Worm (Caenorhabditis elegans) whole organism, L2 larva: ENCODE measurements around the gene Y111B2A.21.

ENCODE experiments used
- C34F6.9 ChIP-seq: fragments of 150-350 bp; optimal IDR thresholded peaks from 2 replicates; lab custom pipeline; 2014; ENCODE audit warnings: missing biosample characterization, missing genetic modification characterization
- F13H6.1 ChIP-seq: sonication (generic microtip); optimal IDR thresholded peaks from 2 replicates; lab custom pipeline; 2016; ENCODE audit warnings: missing genetic modification characterization, missing compliant biosample characterization
- R02D3.7 ChIP-seq: fragments of 150-350 bp; optimal IDR thresholded peaks from 2 replicates; lab custom pipeline; 2014; ENCODE audit warnings: missing biosample characterization, missing genetic modification characterization
- Y55F3AM.14 ChIP-seq: fragments of 200-800 bp; sonication (Bioruptor generic); optimal IDR thresholded peaks from 2 replicates; lab custom pipeline; 2018; ENCODE audit warnings: mild to moderate bottlenecking, missing genetic modification characterization, missing compliant biosample characterization
- aly-2 ChIP-seq: fragments of 150-350 bp; optimal IDR thresholded peaks from 2 replicates; lab custom pipeline; 2014; ENCODE audit warnings: missing biosample characterization, missing genetic modification characterization
- ama-1 ChIP-seq: fragments of 150-350 bp; optimal IDR thresholded peaks from 2 replicates; lab custom pipeline; 2018; ENCODE audit warnings: inconsistent platforms
- ceh-82 ChIP-seq: fragments of 150-350 bp; optimal IDR thresholded peaks from 2 replicates; lab custom pipeline; 2014; ENCODE audit warnings: missing biosample characterization, missing genetic modification characterization
- crh-2 ChIP-seq: sonication (generic microtip); optimal IDR thresholded peaks from 2 replicates; lab custom pipeline; 2017; ENCODE audit warnings: missing biosample characterization, missing genetic modification characterization
- dmd-4 ChIP-seq: sonication (generic microtip); optimal IDR thresholded peaks from 2 replicates; lab custom pipeline; 2017; ENCODE audit warnings: missing biosample characterization, missing genetic modification characterization
- egl-27 ChIP-seq: sonication (generic microtip); optimal IDR thresholded peaks from 3 replicates; lab custom pipeline; 2017; ENCODE audit warnings: missing biosample characterization, missing genetic modification reagents, missing genetic modification characterization
- elt-1 ChIP-seq: fragments of 150-350 bp; optimal IDR thresholded peaks from 2 replicates; lab custom pipeline; 2014; ENCODE audit warnings: missing biosample characterization, missing genetic modification characterization
- elt-3 ChIP-seq: sonication (generic microtip); optimal IDR thresholded peaks from 2 replicates; lab custom pipeline; 2017; ENCODE audit warnings: missing biosample characterization, missing genetic modification characterization
- fos-1 ChIP-seq: fragments of 150-350 bp; optimal IDR thresholded peaks from 2 replicates; lab custom pipeline; 2014; ENCODE audit warnings: missing biosample characterization, missing genetic modification characterization
- gmeb-1 ChIP-seq: fragments of 150-350 bp; optimal IDR thresholded peaks from 2 replicates; lab custom pipeline; 2014; ENCODE audit warnings: missing biosample characterization, missing genetic modification characterization
- lin-11 ChIP-seq: fragments of 150-350 bp; sonication (generic microtip); optimal IDR thresholded peaks from 2 replicates; lab custom pipeline; 2014; ENCODE audit warnings: missing biosample characterization, missing genetic modification characterization, inconsistent platforms, mixed read lengths
- lin-13 ChIP-seq: fragments of 150-350 bp; optimal IDR thresholded peaks from 2 replicates; lab custom pipeline; 2014; ENCODE audit warnings: missing biosample characterization, missing genetic modification reagents, missing genetic modification characterization
- lin-39 ChIP-seq: fragments of 150-350 bp; optimal IDR thresholded peaks from 2 replicates; lab custom pipeline; 2014; ENCODE audit warnings: missing biosample characterization, missing genetic modification reagents, missing genetic modification characterization
- lsy-2 ChIP-seq, 2 experiments: fragments of 150-350 bp in 1 of 2; sonication (generic microtip) in 1 of 2; optimal IDR thresholded peaks; 2 replicates each; lab custom pipeline; 2014 to 2017; ENCODE audit warnings: missing biosample characterization in 2 of 2, missing genetic modification characterization in 2 of 2
- mab-5 ChIP-seq: fragments of 150-350 bp; optimal IDR thresholded peaks from 2 replicates; lab custom pipeline; 2014; ENCODE audit warnings: missing biosample characterization, missing genetic modification characterization
- mbf-1 ChIP-seq: sonication (generic microtip); optimal IDR thresholded peaks from 2 replicates; lab custom pipeline; 2017; ENCODE audit warnings: missing biosample characterization, missing genetic modification characterization
- mdl-1 ChIP-seq, 2 experiments: fragments of 150-350 bp in 1 of 2; sonication (generic microtip) in 1 of 2; optimal IDR thresholded peaks; 2 replicates each; lab custom pipeline; 2017; ENCODE audit warnings: missing biosample characterization in 2 of 2, missing genetic modification characterization in 2 of 2
- nhr-10 ChIP-seq: sonication (generic microtip); optimal IDR thresholded peaks from 2 replicates; lab custom pipeline; 2017; ENCODE audit warnings: missing biosample characterization, missing genetic modification characterization
- nhr-11 ChIP-seq: fragments of 150-350 bp; optimal IDR thresholded peaks from 2 replicates; lab custom pipeline; 2014; ENCODE audit warnings: missing biosample characterization, missing genetic modification characterization
- nhr-12 ChIP-seq: fragments of 150-350 bp; optimal IDR thresholded peaks from 2 replicates; lab custom pipeline; 2014; ENCODE audit warnings: missing biosample characterization, missing genetic modification characterization
- nhr-129 ChIP-seq: fragments of 150-350 bp; optimal IDR thresholded peaks from 2 replicates; lab custom pipeline; 2014; ENCODE audit warnings: missing biosample characterization, missing genetic modification characterization
- nhr-21 ChIP-seq: fragments of 150-350 bp; optimal IDR thresholded peaks from 2 replicates; lab custom pipeline; 2014; ENCODE audit warnings: missing biosample characterization, missing genetic modification characterization
- nhr-23 ChIP-seq: fragments of 150-350 bp; optimal IDR thresholded peaks from 2 replicates; lab custom pipeline; 2014; ENCODE audit warnings: missing biosample characterization, missing genetic modification reagents, missing genetic modification characterization
- nhr-237 ChIP-seq: fragments of 150-350 bp; optimal IDR thresholded peaks from 2 replicates; lab custom pipeline; 2014; ENCODE audit warnings: missing biosample characterization, missing genetic modification characterization
- nhr-25 ChIP-seq: fragments of 150-350 bp; sonication (generic microtip); optimal IDR thresholded peaks from 3 replicates; lab custom pipeline; 2014; ENCODE audit warnings: missing biosample characterization, missing genetic modification characterization
- nhr-6 ChIP-seq: fragments of 150-350 bp; optimal IDR thresholded peaks from 2 replicates; lab custom pipeline; 2014; ENCODE audit warnings: missing biosample characterization, missing genetic modification characterization
- nhr-77 ChIP-seq: fragments of 150-350 bp; optimal IDR thresholded peaks from 2 replicates; lab custom pipeline; 2014; ENCODE audit warnings: missing biosample characterization, missing genetic modification characterization
- sem-4 ChIP-seq: fragments of 150-350 bp; optimal IDR thresholded peaks from 2 replicates; lab custom pipeline; 2014; ENCODE audit warnings: missing biosample characterization, missing genetic modification reagents, missing genetic modification characterization
- skn-1 ChIP-seq: sonication (generic microtip); optimal IDR thresholded peaks from 2 replicates; lab custom pipeline; 2017; ENCODE audit warnings: missing biosample characterization, missing genetic modification characterization
- sma-3 ChIP-seq: sonication (generic microtip); optimal IDR thresholded peaks from 2 replicates; lab custom pipeline; 2016; ENCODE audit warnings: missing genetic modification reagents, missing genetic modification characterization, missing compliant biosample characterization
- sma-9 ChIP-seq, 2 experiments: fragments of 150-350 bp in 1 of 2; sonication (generic microtip) in 1 of 2; optimal IDR thresholded peaks; 2 replicates each; lab custom pipeline; 2014 to 2016; ENCODE audit warnings: missing genetic modification characterization in 2 of 2, mild to moderate bottlenecking in 1 of 2, missing biosample characterization in 1 of 2, missing compliant biosample characterization in 1 of 2, missing genetic modification reagents in 1 of 2, moderate library complexity in 1 of 2
- snpc-4 ChIP-seq: fragments of 150-350 bp; optimal IDR thresholded peaks from 2 replicates; lab custom pipeline; 2014; ENCODE audit warnings: missing biosample characterization, missing genetic modification characterization
- unc-39 ChIP-seq: fragments of 150-350 bp; optimal IDR thresholded peaks from 2 replicates; lab custom pipeline; 2014; ENCODE audit warnings: missing biosample characterization, missing genetic modification characterization
- unc-55 ChIP-seq: fragments of 150-350 bp; sonication (generic microtip); optimal IDR thresholded peaks from 3 replicates; lab custom pipeline; 2014; ENCODE audit warnings: missing biosample characterization, missing genetic modification reagents, missing genetic modification characterization
- unc-62 ChIP-seq: fragments of 150-350 bp; optimal IDR thresholded peaks from 2 replicates; lab custom pipeline; 2014; ENCODE audit warnings: missing biosample characterization, missing genetic modification reagents, missing genetic modification characterization
- zag-1 ChIP-seq: fragments of 150-350 bp; optimal IDR thresholded peaks from 2 replicates; lab custom pipeline; 2014; ENCODE audit warnings: missing biosample characterization, missing genetic modification characterization
- ztf-1 ChIP-seq: fragments of 200-800 bp; sonication (Bioruptor generic); conservative IDR thresholded peaks from 2 replicates; pipeline ENCODE4 v1.3.6; 2022; ENCODE audit warnings: missing genetic modification characterization, missing compliant biosample characterization
- ztf-11 ChIP-seq: sonication (generic microtip); optimal IDR thresholded peaks from 2 replicates; lab custom pipeline; 2017; ENCODE audit warnings: missing biosample characterization, missing genetic modification characterization
- ztf-4 ChIP-seq: fragments of 150-350 bp; optimal IDR thresholded peaks from 2 replicates; lab custom pipeline; 2014; ENCODE audit warnings: missing biosample characterization, missing genetic modification characterization

Gene Y111B2A.21

DNA sequence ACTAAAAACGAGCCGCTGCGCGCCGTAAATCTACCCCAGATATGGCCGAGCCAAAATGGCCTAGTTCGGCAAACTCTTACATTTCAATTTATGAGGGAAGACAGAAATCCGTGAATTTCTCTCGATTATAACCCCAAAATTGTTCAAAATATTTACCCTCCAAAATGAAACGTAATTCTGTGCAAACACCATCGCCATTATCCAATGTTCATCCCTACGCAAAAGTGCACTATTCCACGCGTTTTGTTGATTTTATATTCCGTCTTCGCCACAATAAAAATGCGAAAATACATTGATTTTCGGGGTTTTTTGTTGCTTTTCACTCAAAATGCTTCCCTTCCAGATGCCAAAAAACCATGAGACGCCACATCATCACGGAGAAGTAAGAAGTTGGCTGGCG is 35.0 kb upstream of the Y111B2A.21 start, which contains the start of gene hut-1:
Gene hut-1 (plus strand): TSS at position 344 of the 400 bp plus-strand sequence.
- no peak for TF ChIP-seq mbf-1
- no peak for TF ChIP-seq ztf-4 (tag; lab: Kevin White, UChicago)
- no peak for TF ChIP-seq nhr-11 (tag; lab: Kevin White, UChicago)
- no peak for TF ChIP-seq nhr-6 (tag; lab: Kevin White, UChicago)
- TF ChIP-seq ztf-11 (tag; lab: Kevin White, UChicago) = no peak
- TF ChIP-seq skn-1 (tag; lab: Kevin White, UChicago) = no peak
- TF ChIP-seq mdl-1 (tag; optimal IDR thresholded peaks at IDR 0.05; lab: Kevin White, UChicago) = no peak
- TF ChIP-seq sem-4 (tag; lab: Kevin White, UChicago) = peak; percentile 59
- no peak for TF ChIP-seq zag-1 (tag; lab: Kevin White, UChicago)
- TF ChIP-seq elt-1 (tag; lab: Kevin White, UChicago) = no peak
- no peak for TF ChIP-seq unc-39
- TF ChIP-seq lin-39 = no peak
- TF ChIP-seq nhr-77 (tag; lab: Kevin White, UChicago) = no peak
- TF ChIP-seq nhr-12 (tag; lab: Kevin White, UChicago) = no peak
- TF ChIP-seq dmd-4 (tag; lab: Kevin White, UChicago) = no peak
- peak; percentile 70 for TF ChIP-seq nhr-129 (tag; lab: Kevin White, UChicago)
- TF ChIP-seq egl-27 (tag; lab: Kevin White, UChicago) = no peak
- TF ChIP-seq sma-9 (GFP tag; optimal IDR thresholded peaks at IDR 0.05; lab: Kevin White, UChicago) = no peak
- TF ChIP-seq sma-9 (tag; optimal IDR thresholded peaks at IDR 0.05; lab: Kevin White, UChicago) = no peak
- peak; percentile 23 for TF ChIP-seq ama-1 (lab: Kevin White, UChicago)
- TF ChIP-seq nhr-10 (tag; lab: Kevin White, UChicago) = no peak
- peak; percentile 25 for TF ChIP-seq sma-3
- peak in 1 of 2 experiments; percentile 68 for TF ChIP-seq lsy-2 (tag; optimal IDR thresholded peaks at IDR 0.05; lab: Kevin White, UChicago)
- TF ChIP-seq unc-55 (GFP tag; lab: Kevin White, UChicago) = peak; percentile 84
- no peak for TF ChIP-seq Y55F3AM.14
- TF ChIP-seq snpc-4 = no peak
- TF ChIP-seq lin-13 (GFP tag; lab: Kevin White, UChicago) = peak; percentile 60
- no peak for TF ChIP-seq aly-2 (tag; lab: Kevin White, UChicago)
- TF ChIP-seq R02D3.7 (tag; lab: Kevin White, UChicago) = no peak
- no peak for TF ChIP-seq nhr-21
- no peak for TF ChIP-seq ceh-82 (tag; lab: Kevin White, UChicago)
- TF ChIP-seq ztf-1 (GFP tag; lab: Robert Waterston, UW) = no peak
- no peak for TF ChIP-seq lin-11 (tag; lab: Kevin White, UChicago)
- peak; percentile 54 for TF ChIP-seq crh-2 (tag; lab: Kevin White, UChicago)
- peak; percentile 67 for TF ChIP-seq C34F6.9 (tag; lab: Kevin White, UChicago)
- no peak for TF ChIP-seq mab-5 (tag; lab: Kevin White, UChicago)
- no peak for TF ChIP-seq unc-62 (GFP tag; lab: Kevin White, UChicago)
- no peak for TF ChIP-seq nhr-23 (tag; lab: Kevin White, UChicago)
- no peak for TF ChIP-seq fos-1 (tag; lab: Kevin White, UChicago)
- no peak for TF ChIP-seq nhr-237 (tag; lab: Kevin White, UChicago)
- no peak for TF ChIP-seq F13H6.1 (tag; lab: Kevin White, UChicago)
- TF ChIP-seq gmeb-1 (tag; lab: Kevin White, UChicago) = peak; percentile 70
- peak; percentile 2 for TF ChIP-seq nhr-25 (tag; lab: Kevin White, UChicago)

ce11 chrIII:12711682-12712081 is 34.5 kb upstream of the Y111B2A.21 start:
- no peak for TF ChIP-seq unc-62 (GFP tag; lab: Kevin White, UChicago)
- no peak for TF ChIP-seq dmd-4 (tag; lab: Kevin White, UChicago)
- no peak for TF ChIP-seq F13H6.1 (tag; lab: Kevin White, UChicago)
- no peak for TF ChIP-seq C34F6.9 (tag; lab: Kevin White, UChicago)
- no peak for TF ChIP-seq ztf-1 (GFP tag; lab: Robert Waterston, UW)
- TF ChIP-seq lin-39 = no peak
- TF ChIP-seq nhr-10 (tag; lab: Kevin White, UChicago) = no peak
- no peak for TF ChIP-seq Y55F3AM.14
- TF ChIP-seq elt-3 (tag; lab: Kevin White, UChicago) = no peak
- no peak for TF ChIP-seq lin-13 (GFP tag; lab: Kevin White, UChicago)
- no peak for TF ChIP-seq R02D3.7 (tag; lab: Kevin White, UChicago)
- no peak for TF ChIP-seq nhr-11 (tag; lab: Kevin White, UChicago)
- no peak for TF ChIP-seq aly-2 (tag; lab: Kevin White, UChicago)
